Fruit fly (Drosophila melanogaster) whole organism, wandering third instar larva: ENCODE measurements around the gene MICAL-like.

ENCODE experiments used
- Abd-B ChIP-seq: fragments of >200 bp; optimal IDR thresholded peaks from 2 replicates; lab custom pipeline; 2017; ENCODE audit warnings: missing biosample characterization, missing genetic modification characterization
- CG32264 ChIP-seq: fragments of 200-800 bp; sonication (Bioruptor generic); optimal IDR thresholded peaks from 2 replicates; lab custom pipeline; 2016; ENCODE audit warnings: missing biosample characterization, missing genetic modification characterization
- CG9705 ChIP-seq: fragments of 200-800 bp; sonication (Bioruptor generic); optimal IDR thresholded peaks from 2 replicates; lab custom pipeline; 2018; ENCODE audit warnings: missing biosample characterization, mild to moderate bottlenecking, missing genetic modification characterization
- CrebA ChIP-seq: fragments of 200-800 bp; sonication (Bioruptor generic); optimal IDR thresholded peaks from 2 replicates; lab custom pipeline; 2016; ENCODE audit warnings: missing biosample characterization, mild to moderate bottlenecking, missing genetic modification characterization, borderline replicate concordance
- Dfd ChIP-seq: fragments of >200 bp; optimal IDR thresholded peaks from 2 replicates; lab custom pipeline; 2017; ENCODE audit warnings: missing biosample characterization, missing genetic modification characterization
- Dif ChIP-seq: fragments of 200-275, 200-300 bp; sonication (Bioruptor generic); optimal IDR thresholded peaks from 2 replicates; lab custom pipeline; 2018; ENCODE audit warnings: missing biosample characterization, missing genetic modification characterization; ENCODE audit not compliant: partially characterized antibody
- GATAd ChIP-seq: sonication (Bioruptor generic); optimal IDR thresholded peaks from 2 replicates; lab custom pipeline; 2016; ENCODE audit warnings: missing biosample characterization, missing genetic modification characterization
- HLH106 ChIP-seq: fragments of 200-800 bp; optimal IDR thresholded peaks from 3 replicates; lab custom pipeline; 2019; ENCODE audit warnings: missing biosample characterization, mild to moderate bottlenecking, missing genetic modification characterization, moderate library complexity
- Hnf4 ChIP-seq: fragments of 200-800 bp; sonication (Bioruptor generic); optimal IDR thresholded peaks from 2 replicates; lab custom pipeline; 2016; ENCODE audit warnings: missing biosample characterization, mild to moderate bottlenecking, missing genetic modification characterization
- Hr78 ChIP-seq: fragments of >200 bp; optimal IDR thresholded peaks from 2 replicates; lab custom pipeline; 2017; ENCODE audit warnings: missing biosample characterization, missing genetic modification characterization
- Hr83 ChIP-seq: fragments of 200-300 bp; sonication (Bioruptor generic); optimal IDR thresholded peaks from 2 replicates; lab custom pipeline; 2016; ENCODE audit warnings: missing biosample characterization, mild to moderate bottlenecking, missing genetic modification characterization, moderate library complexity; ENCODE audit not compliant: poor library complexity, severe bottlenecking
- Jra ChIP-seq: sonication (Bioruptor generic); optimal IDR thresholded peaks from 2 replicates; lab custom pipeline; 2016; ENCODE audit warnings: missing biosample characterization, missing genetic modification characterization
- Mio ChIP-seq: sonication (Bioruptor generic); optimal IDR thresholded peaks from 2 replicates; lab custom pipeline; 2016; ENCODE audit warnings: missing biosample characterization, missing genetic modification characterization
- Myc ChIP-seq: fragments of >200 bp; optimal IDR thresholded peaks from 2 replicates; lab custom pipeline; 2017
- N ChIP-seq: fragments of >200 bp; optimal IDR thresholded peaks from 2 replicates; lab custom pipeline; 2018; ENCODE audit warnings: missing biosample characterization, missing external identifiers, missing genetic modification characterization
- OdsH ChIP-seq: fragments of 200-800 bp; sonication (Bioruptor generic); optimal IDR thresholded peaks from 2 replicates; lab custom pipeline; 2016; ENCODE audit warnings: missing biosample characterization, mild to moderate bottlenecking, missing genetic modification characterization
- Rel ChIP-seq, 2 experiments: fragments of 200-800 bp; sonication (Bioruptor generic) in 1 of 2; optimal IDR thresholded peaks; 2 replicates in 1 of 2; 3 replicates in 1 of 2; lab custom pipeline; 2016 to 2019; ENCODE audit warnings: mild to moderate bottlenecking in 2 of 2, missing biosample characterization in 2 of 2, missing genetic modification characterization in 2 of 2, moderate library complexity in 1 of 2
- Sp1 ChIP-seq: fragments of 200-800 bp; sonication (Bioruptor generic); optimal IDR thresholded peaks from 3 replicates; lab custom pipeline; 2019; ENCODE audit warnings: missing biosample characterization, mild to moderate bottlenecking, missing genetic modification characterization, moderate library complexity
- Vsx2 ChIP-seq: fragments of 200-300, 225-300 bp; sonication (Bioruptor generic); optimal IDR thresholded peaks from 2 replicates; lab custom pipeline; 2018; ENCODE audit warnings: missing biosample characterization, missing genetic modification characterization; ENCODE audit not compliant: partially characterized antibody
- br ChIP-seq: fragments of 200-800 bp; sonication (Bioruptor generic); optimal IDR thresholded peaks from 2 replicates; lab custom pipeline; 2016; ENCODE audit warnings: missing biosample characterization, missing genetic modification characterization
- brk ChIP-seq: fragments of 200-800 bp; sonication (Bioruptor generic); optimal IDR thresholded peaks from 2 replicates; lab custom pipeline; 2016; ENCODE audit warnings: missing biosample characterization, mild to moderate bottlenecking, missing genetic modification characterization
- dl ChIP-seq, 2 experiments: fragments of 175-275, 200-275 bp in 1 of 2; fragments of 200-275 bp in 1 of 2; sonication (Bioruptor generic); optimal IDR thresholded peaks; lab custom pipeline; 2018; ENCODE audit warnings: mild to moderate bottlenecking in 2 of 2, missing biosample characterization in 2 of 2, missing genetic modification characterization in 2 of 2, moderate library complexity in 2 of 2; ENCODE audit not compliant: partially characterized antibody in 2 of 2, insufficient read depth in 1 of 2
- dmrt93B ChIP-seq: fragments of 200-800 bp; sonication (Bioruptor generic); optimal IDR thresholded peaks from 2 replicates; lab custom pipeline; 2018; ENCODE audit warnings: missing biosample characterization, mild to moderate bottlenecking, missing genetic modification characterization
- dsf ChIP-seq: sonication (Bioruptor generic); optimal IDR thresholded peaks from 2 replicates; lab custom pipeline; 2016; ENCODE audit warnings: missing biosample characterization, missing genetic modification characterization, borderline replicate concordance
- ey ChIP-seq: fragments of 200-800 bp; sonication (Bioruptor generic); optimal IDR thresholded peaks from 2 replicates; lab custom pipeline; 2016; ENCODE audit warnings: missing biosample characterization, missing genetic modification characterization
- foxo ChIP-seq, 2 experiments: fragments of 200-800 bp; sonication (Bioruptor generic); optimal IDR thresholded peaks; 2 replicates in 1 of 2; 3 replicates in 1 of 2; lab custom pipeline; 2016 to 2017; ENCODE audit warnings: missing biosample characterization in 2 of 2, missing genetic modification characterization in 2 of 2
- fru ChIP-seq: fragments of 200-800 bp; sonication (Bioruptor generic); optimal IDR thresholded peaks from 3 replicates; lab custom pipeline; 2016; ENCODE audit warnings: missing biosample characterization, mild to moderate bottlenecking, missing genetic modification characterization
- h ChIP-seq: fragments of 200-800 bp; sonication (Bioruptor generic); optimal IDR thresholded peaks from 3 replicates; lab custom pipeline; 2016; ENCODE audit warnings: missing biosample characterization, mild to moderate bottlenecking, missing genetic modification characterization
- jim ChIP-seq: fragments of 175-275, 200-325 bp; sonication (Bioruptor generic); optimal IDR thresholded peaks from 2 replicates; lab custom pipeline; 2016; ENCODE audit warnings: missing biosample characterization, mild to moderate bottlenecking, missing genetic modification characterization
- lola ChIP-seq: fragments of >200 bp; optimal IDR thresholded peaks from 2 replicates; lab custom pipeline; 2017; ENCODE audit warnings: missing biosample characterization, missing genetic modification characterization
- pan ChIP-seq: fragments of >200 bp; optimal IDR thresholded peaks from 2 replicates; lab custom pipeline; 2017
- psq ChIP-seq: fragments of 200-800 bp; sonication (Bioruptor generic); optimal IDR thresholded peaks from 3 replicates; lab custom pipeline; 2017; ENCODE audit warnings: missing biosample characterization, mild to moderate bottlenecking, missing genetic modification characterization, moderate library complexity
- rgr ChIP-seq: fragments of 200-800 bp; sonication (Bioruptor generic); optimal IDR thresholded peaks from 3 replicates; lab custom pipeline; 2016; ENCODE audit warnings: missing biosample characterization, mild to moderate bottlenecking, missing genetic modification characterization
- sage ChIP-seq: fragments of 200-800 bp; sonication (Bioruptor generic); optimal IDR thresholded peaks from 2 replicates; lab custom pipeline; 2016; ENCODE audit warnings: missing biosample characterization, mild to moderate bottlenecking, missing genetic modification characterization
- sv ChIP-seq: fragments of 200-800 bp; sonication (Bioruptor generic); optimal IDR thresholded peaks from 3 replicates; lab custom pipeline; 2016; ENCODE audit warnings: missing biosample characterization, missing genetic modification characterization
- tai ChIP-seq: sonication (Bioruptor generic); optimal IDR thresholded peaks from 2 replicates; lab custom pipeline; 2016; ENCODE audit warnings: missing biosample characterization, missing genetic modification characterization
- usp ChIP-seq: fragments of >200 bp; optimal IDR thresholded peaks from 2 replicates; lab custom pipeline; 2017; ENCODE audit warnings: missing biosample characterization, missing genetic modification characterization
- woc ChIP-seq: sonication (Bioruptor generic); optimal IDR thresholded peaks from 2 replicates; lab custom pipeline; 2016; ENCODE audit warnings: missing biosample characterization, mild to moderate bottlenecking, missing genetic modification characterization

Gene MICAL-like

DNA sequence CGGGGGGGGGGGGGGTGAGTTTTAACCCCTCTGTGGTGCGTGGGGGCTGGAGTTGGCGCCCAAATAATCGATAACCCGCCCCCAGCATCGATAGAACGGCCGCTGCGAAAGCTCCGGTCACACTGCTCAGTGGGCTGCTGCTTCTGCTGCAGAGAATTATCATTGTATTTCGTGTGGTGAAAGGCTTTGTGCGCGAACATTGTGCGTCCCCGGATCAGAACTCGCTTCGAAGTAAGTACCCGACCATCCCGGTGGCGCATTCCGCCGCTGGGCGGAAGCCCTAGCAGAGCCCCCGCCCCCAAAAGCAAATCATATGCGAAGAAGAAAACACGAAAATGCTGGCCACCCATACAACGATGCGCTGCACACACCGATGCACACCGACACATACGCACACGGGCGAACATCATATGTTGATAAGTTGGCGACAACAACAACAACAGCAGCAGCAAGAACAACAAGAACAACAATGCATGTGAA, 29.2 kb upstream of the MICAL-like start, which contains the start of gene Syx13 (continued):
- TF ChIP-seq jim (GFP tag; lab: Kevin White, UChicago) (no peak), CG32264 (GFP tag; lab: Kevin White, UChicago) (no peak), br (GFP tag; lab: Kevin White, UChicago) (no peak), dsf (GFP tag; lab: Kevin White, UChicago) (no peak), OdsH (GFP tag; lab: Kevin White, UChicago) (peak; percentile 42), lola (GFP tag; lab: Kevin White, UChicago) (no peak), N (peak; percentile 71), CrebA (GFP tag; lab: Kevin White, UChicago) (no peak), Myc (lab: Kevin White, UChicago) (no peak), HLH106 (tag; lab: Kevin White, UChicago) (peak; percentile 36), dmrt93B (GFP tag; lab: Kevin White, UChicago) (no peak), ey (GFP tag; lab: Kevin White, UChicago) (no peak), Sp1 (GFP tag; lab: Kevin White, UChicago) (peak; percentile 44)

- no peak for TF ChIP-seq brk (GFP tag; lab: Kevin White, UChicago)
- TF ChIP-seq Jra: peak; percentile 42
- TF ChIP-seq foxo (GFP tag; optimal IDR thresholded peaks at IDR 0.05; lab: Kevin White, UChicago): peak; percentile 6 to 77
- TF ChIP-seq br (GFP tag; lab: Kevin White, UChicago): peak; percentile 86
- peak; percentile 85 for TF ChIP-seq Hnf4 (GFP tag; lab: Kevin White, UChicago)
- peak; percentile 74 for TF ChIP-seq fru
- peak; percentile 74 for TF ChIP-seq jim (GFP tag; lab: Kevin White, UChicago)
- peak; percentile 93 for TF ChIP-seq CG9705 (GFP tag; lab: Kevin White, UChicago)
- TF ChIP-seq N: no peak
- no peak for TF ChIP-seq usp (GFP tag; lab: Kevin White, UChicago)
- TF ChIP-seq Vsx2 (GFP tag; lab: Kevin White, UChicago): no peak
- TF ChIP-seq pan (lab: Kevin White, UChicago): no peak
- peak; percentile 95 for TF ChIP-seq Sp1 (GFP tag; lab: Kevin White, UChicago)
- TF ChIP-seq Dfd (GFP tag; lab: Kevin White, UChicago): no peak
- TF ChIP-seq Hr78 (GFP tag; lab: Kevin White, UChicago): no peak
- peak; percentile 39 for TF ChIP-seq woc (GFP tag; lab: Kevin White, UChicago)
- peak; percentile 81 for TF ChIP-seq HLH106 (tag; lab: Kevin White, UChicago)
- TF ChIP-seq CG32264 (GFP tag; lab: Kevin White, UChicago): peak; percentile 51
- peak; percentile 63 for TF ChIP-seq Mio
- TF ChIP-seq Myc (lab: Kevin White, UChicago): peak; percentile 50
- TF ChIP-seq Dif: peak; percentile 54
- TF ChIP-seq ey (GFP tag; lab: Kevin White, UChicago): peak; percentile 71
- peak; percentile 92 for TF ChIP-seq rgr (GFP tag; lab: Kevin White, UChicago)
- peak; percentile 97 for TF ChIP-seq Hr83 (GFP tag; lab: Kevin White, UChicago)
- no peak for TF ChIP-seq dsf (GFP tag; lab: Kevin White, UChicago)
- TF ChIP-seq Abd-B: no peak
- peak; percentile 85 for TF ChIP-seq h
- TF ChIP-seq sv: peak; percentile 85
- TF ChIP-seq dmrt93B (GFP tag; lab: Kevin White, UChicago): peak; percentile 91
- no peak for TF ChIP-seq Rel (GFP tag; optimal IDR thresholded peaks at IDR 0.05; lab: Kevin White, UChicago)
- TF ChIP-seq Rel (tag; optimal IDR thresholded peaks at IDR 0.05; lab: Kevin White, UChicago): peak; percentile 78
- TF ChIP-seq CrebA (GFP tag; lab: Kevin White, UChicago): no peak
- no peak for TF ChIP-seq GATAd
- TF ChIP-seq sage (GFP tag; lab: Kevin White, UChicago): peak; percentile 35
- TF ChIP-seq OdsH (GFP tag; lab: Kevin White, UChicago): peak; percentile 75
- TF ChIP-seq psq (GFP tag; lab: Kevin White, UChicago): peak; percentile 54
- no peak for TF ChIP-seq dl (GFP tag; optimal IDR thresholded peaks at IDR 0.05; lab: Kevin White, UChicago; ENCODE audit: insufficient read depth in 1 of 2, partially characterized antibody in 2 of 2)
- TF ChIP-seq lola (GFP tag; lab: Kevin White, UChicago): no peak
- no peak for TF ChIP-seq tai (GFP tag; lab: Kevin White, UChicago)
Measured at dm6 chr3L:13041292-13042067, 26.3 kb upstream of the MICAL-like start, which contains the start of gene RpS4. Gene RpS4 (plus strand): TSS chr3L:13041756.
